Worm (Caenorhabditis elegans) whole organism, L2 larva: Measurements from ENCODE around the gene F14D7.6.

Source experiments
- ZK546.5 ChIP-seq: sonication (generic microtip); optimal IDR thresholded peaks from 2 replicates; lab custom pipeline; 2017; ENCODE audit warnings: missing biosample characterization, missing genetic modification characterization
- nhr-237 ChIP-seq: fragments of 150-350 bp; optimal IDR thresholded peaks from 2 replicates; lab custom pipeline; 2014; ENCODE audit warnings: missing biosample characterization, missing genetic modification characterization

- TF ChIP-seq ZK546.5 (tag; lab: Kevin White, UChicago) (no peak), nhr-237 (no peak)
Measured at ce11 chrV:14317621-14318020, 16.4 kb downstream of the F14D7.6 start.
